Worm (Caenorhabditis elegans) whole organism, L4 larva: ENCODE data around the gene twk-10.
A peak's percentile ranks its signal among the peaks of the same experiment; 100 is the strongest.

Source experiments
- D1046.2 ChIP-seq: fragments of 200-800 bp; sonication (Bioruptor generic); IDR thresholded peaks from 2 replicates; pipeline ENCODE4 v1.3.6; 2022; ENCODE audit warnings: missing genetic modification characterization, missing compliant biosample characterization
- F26F4.8 ChIP-seq: fragments of 200-800 bp; sonication (Bioruptor generic); conservative IDR thresholded peaks from 2 replicates; pipeline ENCODE4 v1.3.6; 2022; ENCODE audit warnings: missing genetic modification characterization, missing compliant biosample characterization
- F44E2.7 ChIP-seq: fragments of 200-800 bp; sonication (Bioruptor generic); IDR thresholded peaks from 2 replicates; pipeline ENCODE4 v2.1.2; 2022; ENCODE audit warnings: missing genetic modification characterization, missing compliant biosample characterization
- T26A8.4 ChIP-seq: fragments of 200-800 bp; sonication (Bioruptor generic); IDR thresholded peaks from 2 replicates; pipeline ENCODE4 v1.3.6; 2022; ENCODE audit warnings: missing genetic modification characterization, missing compliant biosample characterization
- Y48G9A.11 ChIP-seq: fragments of 200-800 bp; sonication (Bioruptor generic); IDR thresholded peaks from 2 replicates; pipeline ENCODE4 v1.3.6; 2022; ENCODE audit warnings: missing genetic modification reagents, missing genetic modification characterization, missing compliant biosample characterization
- ZK337.2 ChIP-seq: fragments of 200-800 bp; sonication (Bioruptor generic); IDR thresholded peaks from 2 replicates; pipeline ENCODE4 v1.3.6; 2022; ENCODE audit warnings: missing genetic modification reagents, missing genetic modification characterization, missing compliant biosample characterization
- ZK546.5 ChIP-seq, 2 experiments: sonication (generic microtip); optimal IDR thresholded peaks; 2 replicates each; lab custom pipeline; 2017; ENCODE audit warnings: missing biosample characterization in 2 of 2, missing genetic modification characterization in 2 of 2
- aly-2 ChIP-seq: sonication (generic microtip); optimal IDR thresholded peaks from 2 replicates; lab custom pipeline; 2018; ENCODE audit warnings: missing biosample characterization, missing genetic modification characterization
- arid-1 ChIP-seq: fragments of 200-800 bp; sonication (Bioruptor generic); conservative IDR thresholded peaks from 2 replicates; pipeline ENCODE4 v1.3.6; 2022; ENCODE audit warnings: missing genetic modification reagents, missing genetic modification characterization, missing compliant biosample characterization
- ceh-44 ChIP-seq: fragments of 200-800 bp; sonication (Bioruptor generic); IDR thresholded peaks from 2 replicates; pipeline ENCODE4 v1.3.6; 2022; ENCODE audit warnings: missing genetic modification reagents, missing genetic modification characterization, missing compliant biosample characterization
- ces-1 ChIP-seq: fragments of 150-350 bp; sonication (generic microtip); optimal IDR thresholded peaks from 4 replicates; lab custom pipeline; 2014; ENCODE audit warnings: missing biosample characterization, missing genetic modification reagents, missing genetic modification characterization
- ctbp-1 ChIP-seq: fragments of 200-800 bp; sonication (Bioruptor generic); IDR thresholded peaks from 2 replicates; pipeline ENCODE4 v1.3.6; 2022; ENCODE audit warnings: missing genetic modification reagents, missing genetic modification characterization, missing compliant biosample characterization
- daf-16 ChIP-seq, 3 experiments: sonication (generic microtip); optimal IDR thresholded peaks; 2 replicates each; lab custom pipeline; 2016 to 2017; ENCODE audit warnings: missing genetic modification characterization in 3 of 3, missing genetic modification reagents in 3 of 3, mild to moderate bottlenecking in 2 of 3, missing compliant biosample characterization in 2 of 3, missing biosample characterization in 1 of 3, moderate library complexity in 1 of 3
- daf-19 ChIP-seq: fragments of 200-800 bp; sonication (Bioruptor generic); conservative IDR thresholded peaks from 2 replicates; pipeline ENCODE4 v1.3.6; 2022; ENCODE audit warnings: missing genetic modification characterization, missing compliant biosample characterization
- dmd-6 ChIP-seq: fragments of 200-800 bp; sonication (Bioruptor generic); IDR thresholded peaks from 2 replicates; pipeline ENCODE4 v1.3.6; 2022; ENCODE audit warnings: missing genetic modification reagents, missing genetic modification characterization, missing compliant biosample characterization
- dmd-8 ChIP-seq: fragments of 200-800 bp; sonication (Bioruptor generic); IDR thresholded peaks from 2 replicates; pipeline ENCODE4 v1.3.6; 2022; ENCODE audit warnings: missing genetic modification characterization, missing compliant biosample characterization
- dmd-9 ChIP-seq: fragments of 200-800 bp; sonication (Bioruptor generic); IDR thresholded peaks from 2 replicates; pipeline ENCODE4 v1.3.6; 2022; ENCODE audit warnings: missing genetic modification reagents, missing genetic modification characterization, missing compliant biosample characterization
- duxl-1 ChIP-seq: sonication (generic microtip); optimal IDR thresholded peaks from 2 replicates; lab custom pipeline; 2016; ENCODE audit warnings: mild to moderate bottlenecking, missing genetic modification characterization, moderate library complexity, missing compliant biosample characterization; ENCODE audit not compliant: poor library complexity
- dve-1 ChIP-seq: sonication (generic microtip); optimal IDR thresholded peaks from 2 replicates; lab custom pipeline; 2017; ENCODE audit warnings: antibody characterized with exemption, mild to moderate bottlenecking, missing genetic modification characterization, missing compliant biosample characterization; ENCODE audit not compliant: insufficient read depth
- egl-43 ChIP-seq: fragments of 200-800 bp; sonication (Bioruptor generic); IDR thresholded peaks from 2 replicates; pipeline ENCODE4 v1.3.6; 2022; ENCODE audit warnings: missing genetic modification reagents, missing genetic modification characterization, missing compliant biosample characterization
- hlh-30 ChIP-seq: sonication (generic microtip); optimal IDR thresholded peaks from 2 replicates; lab custom pipeline; 2017; ENCODE audit warnings: antibody characterized with exemption, mild to moderate bottlenecking, missing genetic modification characterization, missing compliant biosample characterization; ENCODE audit not compliant: insufficient read depth
- hmg-1.1 ChIP-seq: fragments of 200-800 bp; sonication (Bioruptor generic); IDR thresholded peaks from 2 replicates; pipeline ENCODE4 v1.3.6; 2022; ENCODE audit warnings: missing genetic modification reagents, missing genetic modification characterization, missing compliant biosample characterization
- lim-7 ChIP-seq: fragments of 200-800 bp; sonication (Bioruptor generic); IDR thresholded peaks from 2 replicates; pipeline ENCODE4 v1.3.6; 2022; ENCODE audit warnings: missing genetic modification characterization, missing compliant biosample characterization
- lin-1 ChIP-seq: fragments of 200-800 bp; sonication (Bioruptor generic); IDR thresholded peaks from 2 replicates; pipeline ENCODE4 v1.3.6; 2022; ENCODE audit warnings: missing genetic modification reagents, missing genetic modification characterization, missing compliant biosample characterization
- lin-15B ChIP-seq: fragments of 150-350 bp; sonication (generic microtip); optimal IDR thresholded peaks from 3 replicates; lab custom pipeline; 2014; ENCODE audit warnings: missing biosample characterization, missing genetic modification characterization
- lin-38 ChIP-seq: fragments of 200-800 bp; sonication (Bioruptor generic); IDR thresholded peaks from 2 replicates; pipeline ENCODE4 v1.3.6; 2022; ENCODE audit warnings: missing genetic modification reagents, missing genetic modification characterization, missing compliant biosample characterization
- lir-3 ChIP-seq: sonication (generic microtip); optimal IDR thresholded peaks from 2 replicates; lab custom pipeline; 2016; ENCODE audit warnings: mild to moderate bottlenecking, missing genetic modification characterization, missing compliant biosample characterization
- madf-5 ChIP-seq, 2 experiments: fragments of 200-800 bp; sonication (Bioruptor generic); IDR thresholded peaks; 2 replicates each; pipeline ENCODE4 v1.3.6; 2022; ENCODE audit warnings: missing compliant biosample characterization in 2 of 2, missing genetic modification characterization in 2 of 2
- madf-9 ChIP-seq: fragments of 200-800 bp; sonication (Bioruptor generic); conservative IDR thresholded peaks from 2 replicates; pipeline ENCODE4 v1.3.6; 2022; ENCODE audit warnings: missing genetic modification reagents, missing genetic modification characterization, missing compliant biosample characterization
- mdt-29 ChIP-seq: fragments of 200-800 bp; sonication (Bioruptor generic); IDR thresholded peaks from 2 replicates; pipeline ENCODE4 v1.3.6; 2022; ENCODE audit warnings: missing genetic modification reagents, missing genetic modification characterization, missing compliant biosample characterization
- mep-1 ChIP-seq: fragments of 150-350 bp; sonication (generic microtip); optimal IDR thresholded peaks from 3 replicates; lab custom pipeline; 2014; ENCODE audit warnings: missing biosample characterization, missing genetic modification characterization
- nhr-111 ChIP-seq: fragments of 200-800 bp; sonication (Bioruptor generic); optimal IDR thresholded peaks from 2 replicates; lab custom pipeline; 2018; ENCODE audit warnings: mild to moderate bottlenecking, missing genetic modification characterization, missing compliant biosample characterization
- nhr-28 ChIP-seq: fragments of 150-350 bp; optimal IDR thresholded peaks from 2 replicates; lab custom pipeline; 2014; ENCODE audit warnings: missing biosample characterization, missing genetic modification characterization
- nhr-41 ChIP-seq: fragments of 200-800 bp; sonication (Bioruptor generic); IDR thresholded peaks from 2 replicates; pipeline ENCODE4 v1.3.6; 2022; ENCODE audit warnings: missing genetic modification reagents, missing genetic modification characterization, missing compliant biosample characterization
- nhr-76 ChIP-seq: fragments of 150-350 bp; optimal IDR thresholded peaks from 2 replicates; lab custom pipeline; 2014; ENCODE audit warnings: missing biosample characterization, missing genetic modification characterization
- nhr-77 ChIP-seq: fragments of 150-350 bp; optimal IDR thresholded peaks from 2 replicates; lab custom pipeline; 2014; ENCODE audit warnings: missing biosample characterization, missing genetic modification characterization
- pha-4 ChIP-seq, 2 experiments: fragments of 150-350 bp in 1 of 2; fragments of 200-800 bp in 1 of 2; sonication (Bioruptor generic) in 1 of 2; IDR thresholded peaks in 1 of 2; optimal IDR thresholded peaks in 1 of 2; 2 replicates each; pipeline versions ENCODE4 v1.3.6 to Lab custom; 2014 to 2022; ENCODE audit warnings: missing genetic modification characterization in 2 of 2, missing genetic modification reagents in 2 of 2, missing biosample characterization in 1 of 2, missing compliant biosample characterization in 1 of 2
- rbr-2 ChIP-seq: sonication (generic microtip); optimal IDR thresholded peaks from 2 replicates; lab custom pipeline; 2016; ENCODE audit warnings: missing genotype, missing genetic modification characterization, missing compliant biosample characterization
- tra-1 ChIP-seq: fragments of 200-800 bp; sonication (Bioruptor generic); IDR thresholded peaks from 2 replicates; pipeline ENCODE4 v1.3.6; 2022; ENCODE audit warnings: missing genetic modification reagents, missing genetic modification characterization, missing compliant biosample characterization
- unc-130 ChIP-seq: sonication (generic microtip); optimal IDR thresholded peaks from 2 replicates; lab custom pipeline; 2016; ENCODE audit warnings: missing genetic modification reagents, missing genetic modification characterization, missing compliant biosample characterization
- vab-7 ChIP-seq: fragments of 200-800 bp; sonication (Bioruptor generic); IDR thresholded peaks from 2 replicates; pipeline ENCODE4 v1.3.6; 2022; ENCODE audit warnings: missing genetic modification reagents, missing genetic modification characterization, missing compliant biosample characterization
- zip-11 ChIP-seq: fragments of 200-800 bp; sonication (Bioruptor generic); IDR thresholded peaks from 2 replicates; pipeline ENCODE4 v1.3.6; 2022; ENCODE audit warnings: missing genetic modification characterization, missing compliant biosample characterization

Gene twk-10

DNA sequence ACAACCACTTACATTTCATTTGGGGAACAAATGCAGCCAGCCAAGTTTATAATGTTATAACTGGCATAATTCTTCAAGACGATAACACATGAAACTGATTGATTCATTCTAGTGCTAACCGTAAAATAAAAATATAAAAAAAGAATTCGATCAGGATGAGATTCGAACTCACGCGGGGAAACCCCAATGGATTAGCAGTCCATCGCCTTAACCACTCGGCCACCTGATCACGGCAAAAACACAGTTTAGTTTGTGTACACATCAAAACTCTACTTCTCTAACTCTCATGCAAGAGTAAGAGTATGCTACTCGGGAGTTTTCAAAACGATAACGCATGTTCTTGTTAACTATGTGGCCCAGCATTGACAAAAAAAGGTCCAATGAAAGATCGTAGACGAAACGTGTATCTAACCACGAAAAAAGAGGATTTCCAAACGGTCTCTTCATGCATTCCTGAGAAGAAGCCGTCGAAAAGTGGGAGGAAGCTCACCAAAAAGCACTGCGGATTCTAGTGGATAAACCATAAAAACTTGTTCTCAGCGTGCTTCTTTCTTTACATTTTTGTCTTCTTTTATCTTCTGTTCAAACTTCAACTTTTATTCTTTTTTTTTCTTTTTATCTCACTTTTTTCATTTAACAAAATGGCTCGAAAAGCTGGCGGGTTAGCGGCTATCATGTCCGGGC, at the start of gene twk-10:
Gene twk-10, plus strand, starts transcription at position 634 of the 684 bp plus-strand sequence.
- TF ChIP-seq lir-3 (no peak), ZK337.2 (GFP tag; lab: Robert Waterston, UW) (peak; percentile 70; the same call in 1 of the 2 replicates), T26A8.4 (GFP tag; lab: Robert Waterston, UW) (peak; percentile 52; the same call in 1 of the 2 replicates), madf-9 (GFP tag; lab: Robert Waterston, UW) (peak; percentile 75; the same call in 1 of the 2 replicates), ces-1 (no peak), nhr-41 (GFP tag; lab: Robert Waterston, UW) (0 out of 2 replicates have a peak, but pooled peaks have one; percentile 34), dve-1 (peak; percentile 63), nhr-77 (tag; lab: Kevin White, UChicago) (peak; percentile 30), Y48G9A.11 (peak; percentile 69; the same call in 1 of the 2 replicates), ZK546.5 (tag; optimal IDR thresholded peaks at IDR 0.05; lab: Kevin White, UChicago) (no peak), daf-19 (0 out of 2 replicates have a peak, but pooled peaks have one; percentile 63), ceh-44 (peak; percentile 70; the same call in 1 of the 2 replicates), hmg-1.1 (GFP tag; lab: Robert Waterston, UW) (peak; percentile 41; the same call in 1 of the 2 replicates), unc-130 (GFP tag; lab: Kevin White, UChicago) (peak; percentile 21), rbr-2 (tag; lab: Kevin White, UChicago) (peak; percentile 9), F44E2.7 (GFP tag; lab: Robert Waterston, UW) (0 out of 2 replicates have a peak, but pooled peaks have one; percentile 62), tra-1 (GFP tag; lab: Robert Waterston, UW) (peak; percentile 83), daf-16 (GFP tag; optimal IDR thresholded peaks at IDR 0.05; lab: Kevin White, UChicago) (peak in 1 of 2 experiments; percentile 62), daf-16 (tag; optimal IDR thresholded peaks at IDR 0.05; lab: Kevin White, UChicago) (peak; percentile 46), nhr-28 (tag; lab: Kevin White, UChicago) (peak; percentile 26), dmd-6 (peak; percentile 60), D1046.2 (GFP tag; lab: Robert Waterston, UW) (0 out of 2 replicates have a peak, but pooled peaks have one; percentile 49), lin-38 (GFP tag; lab: Robert Waterston, UW) (no peak), pha-4 (GFP tag; IDR thresholded peaks at IDR 0.05; lab: Robert Waterston, UW) (peak; percentile 76; the same call in 1 of the 2 replicates), pha-4 (tag; optimal IDR thresholded peaks at IDR 0.05; lab: Kevin White, UChicago) (no peak), zip-11 (GFP tag; lab: Robert Waterston, UW) (no peak), ctbp-1 (0 out of 2 replicates have a peak, but pooled peaks have one; percentile 27), dmd-9 (GFP tag; lab: Robert Waterston, UW) (0 out of 2 replicates have a peak, but pooled peaks have one; percentile 70), egl-43 (GFP tag; lab: Robert Waterston, UW) (no peak; the same call in 1 of the 2 replicates), lim-7 (peak; percentile 86), mdt-29 (GFP tag; lab: Robert Waterston, UW) (peak; percentile 64; the same call in 1 of the 2 replicates), nhr-76 (tag; lab: Kevin White, UChicago) (no peak), arid-1 (GFP tag; lab: Robert Waterston, UW) (peak; percentile 64; the same call in 1 of the 2 replicates), hlh-30 (tag; lab: Kevin White, UChicago) (peak; percentile 15), madf-5 (GFP tag; IDR thresholded peaks at IDR 0.05; lab: Robert Waterston, UW) (0 out of 4 replicates have a peak, but pooled peaks of 1 of the 2 experiments have one; percentile 59), lin-15B (tag; lab: Kevin White, UChicago) (no peak), mep-1 (tag; lab: Kevin White, UChicago) (no peak), lin-1 (GFP tag; lab: Robert Waterston, UW) (0 out of 2 replicates have a peak, but pooled peaks have one; percentile 42), dmd-8 (peak; percentile 76; the same call in 1 of the 2 replicates), vab-7 (peak; percentile 78), duxl-1 (peak; percentile 21), aly-2 (tag; lab: Kevin White, UChicago) (no peak), nhr-111 (GFP tag; lab: Kevin White, UChicago) (peak; percentile 21), F26F4.8 (peak; percentile 73; the same call in 1 of the 2 replicates)
